Fruit fly (Drosophila melanogaster) whole organism, embryonic: Measurements from ENCODE around the gene CG33796.

Source experiments
- Asciz ChIP-seq: fragments of 200-800 bp; sonication (Bioruptor generic); optimal IDR thresholded peaks from 2 replicates; lab custom pipeline; 2017; ENCODE audit warnings: missing biosample characterization, mild to moderate bottlenecking, missing genetic modification characterization, missing genetic modification reagents
- Atf-2 ChIP-seq: fragments of 200-800 bp; sonication (Bioruptor generic); optimal IDR thresholded peaks from 2 replicates; lab custom pipeline; 2016; ENCODE audit warnings: missing biosample characterization, missing genetic modification characterization
- Atf6 ChIP-seq: fragments of 200-800 bp; sonication (Bioruptor generic); IDR thresholded peaks from 2 replicates; pipeline ENCODE4 v1.3.6; 2022; ENCODE audit warnings: missing biosample characterization, missing genetic modification characterization
- CG13296 ChIP-seq: fragments of 200-800 bp; sonication (Bioruptor generic); optimal IDR thresholded peaks from 3 replicates; lab custom pipeline; 2018; ENCODE audit warnings: missing biosample characterization, mild to moderate bottlenecking, missing genetic modification characterization
- CG15073 ChIP-seq: fragments of 200-800 bp; sonication (Bioruptor generic); optimal IDR thresholded peaks from 2 replicates; lab custom pipeline; 2016; ENCODE audit warnings: missing biosample characterization, missing genetic modification characterization
- CG1529 ChIP-seq: fragments of 200-800 bp; sonication (Bioruptor generic); optimal IDR thresholded peaks from 3 replicates; lab custom pipeline; 2018; ENCODE audit warnings: missing biosample characterization, missing genetic modification characterization
- CG15601 ChIP-seq: fragments of 200-800 bp; sonication (Bioruptor generic); optimal IDR thresholded peaks from 3 replicates; lab custom pipeline; 2019; ENCODE audit warnings: missing biosample characterization, mild to moderate bottlenecking, missing genetic modification characterization, moderate library complexity
- CG18262 ChIP-seq: fragments of 200-800 bp; optimal IDR thresholded peaks from 3 replicates; lab custom pipeline; 2019; ENCODE audit warnings: missing biosample characterization, mild to moderate bottlenecking, missing genetic modification characterization, moderate library complexity
- CG2712 ChIP-seq: fragments of 200-800 bp; optimal IDR thresholded peaks from 3 replicates; lab custom pipeline; 2019; ENCODE audit warnings: missing biosample characterization, mild to moderate bottlenecking, missing genetic modification characterization, moderate library complexity
- CG30403 ChIP-seq: fragments of 200-800 bp; sonication (Bioruptor generic); optimal IDR thresholded peaks from 3 replicates; lab custom pipeline; 2016; ENCODE audit warnings: missing biosample characterization, missing genetic modification characterization
- CG31388 ChIP-seq: fragments of 200-800 bp; sonication (Bioruptor generic); optimal IDR thresholded peaks from 2 replicates; lab custom pipeline; 2016; ENCODE audit warnings: missing biosample characterization, missing genetic modification characterization
- CG33557 ChIP-seq: fragments of 200-800 bp; sonication (Bioruptor generic); optimal IDR thresholded peaks from 2 replicates; lab custom pipeline; 2019; ENCODE audit warnings: missing biosample characterization, mild to moderate bottlenecking, missing genetic modification characterization, moderate library complexity
- CG4328 ChIP-seq: fragments of 200-800 bp; sonication (Bioruptor generic); optimal IDR thresholded peaks from 3 replicates; lab custom pipeline; 2017; ENCODE audit warnings: missing biosample characterization, missing genetic modification reagents, missing genetic modification characterization
- CoRest ChIP-seq: fragments of 200-800 bp; sonication (Bioruptor generic); optimal IDR thresholded peaks from 3 replicates; lab custom pipeline; 2018; ENCODE audit warnings: missing biosample characterization, mild to moderate bottlenecking, missing genetic modification characterization, moderate library complexity
- D19A ChIP-seq: fragments of 200-800 bp; optimal IDR thresholded peaks from 3 replicates; lab custom pipeline; 2019; ENCODE audit warnings: missing biosample characterization, mild to moderate bottlenecking, missing genetic modification characterization, moderate library complexity
- Dbx ChIP-seq: fragments of 200-800 bp; sonication (Bioruptor generic); IDR thresholded peaks from 3 replicates; pipeline ENCODE4 v1.3.6; 2022; ENCODE audit warnings: missing biosample characterization, missing genetic modification characterization
- Dip3 ChIP-seq: fragments of 200-800 bp; sonication (Bioruptor generic); optimal IDR thresholded peaks from 3 replicates; lab custom pipeline; 2016; ENCODE audit warnings: missing biosample characterization, missing genetic modification characterization
- H15 ChIP-seq: fragments of 200-800 bp; sonication (Bioruptor generic); IDR thresholded peaks from 3 replicates; pipeline ENCODE4 v1.3.6; 2022; ENCODE audit warnings: missing biosample characterization, missing genetic modification characterization
- Hr39 ChIP-seq: fragments of >200 bp; optimal IDR thresholded peaks from 2 replicates; lab custom pipeline; 2017
- Med ChIP-seq: fragments of 200-800 bp; sonication (Bioruptor generic); peaks from one replicate; lab custom pipeline; 2016; ENCODE audit warnings: missing biosample characterization, missing genetic modification characterization, mild to moderate bottlenecking, inconsistent platforms, moderate library complexity
- Nf-YB ChIP-seq: fragments of 200-800 bp; sonication (Bioruptor generic); optimal IDR thresholded peaks from 3 replicates; lab custom pipeline; 2019; ENCODE audit warnings: missing biosample characterization, mild to moderate bottlenecking, missing genetic modification characterization, moderate library complexity
- Spps ChIP-seq: fragments of 200-800 bp; sonication (Bioruptor generic); optimal IDR thresholded peaks from 2 replicates; lab custom pipeline; 2018; ENCODE audit warnings: missing biosample characterization, mild to moderate bottlenecking, missing genetic modification characterization
- Sry-β ChIP-seq: fragments of 200-800 bp; sonication (Bioruptor generic); optimal IDR thresholded peaks from 2 replicates; lab custom pipeline; 2018; ENCODE audit warnings: missing biosample characterization, mild to moderate bottlenecking, missing genetic modification characterization, moderate library complexity
- al ChIP-seq: fragments of 200-800 bp; sonication (Bioruptor generic); IDR thresholded peaks from 2 replicates; pipeline ENCODE4 v1.3.6; 2022; ENCODE audit warnings: missing biosample characterization, missing genetic modification characterization
- bsh ChIP-seq, 2 experiments: fragments of 200-800 bp; sonication (Bioruptor generic); optimal IDR thresholded peaks; 2 replicates each; lab custom pipeline; 2017 to 2018; ENCODE audit warnings: mild to moderate bottlenecking in 2 of 2, missing biosample characterization in 2 of 2, missing genetic modification characterization in 2 of 2, moderate library complexity in 1 of 2
- caup ChIP-seq: fragments of 200-800 bp; sonication (Bioruptor generic); optimal IDR thresholded peaks from 3 replicates; lab custom pipeline; 2017; ENCODE audit warnings: missing biosample characterization, mild to moderate bottlenecking, missing genetic modification characterization, moderate library complexity; ENCODE audit not compliant: severe bottlenecking
- chif ChIP-seq, 2 experiments: fragments of 200-800 bp; sonication (Bioruptor generic); optimal IDR thresholded peaks; 3 replicates each; lab custom pipeline; 2016; ENCODE audit warnings: missing biosample characterization in 2 of 2, missing genetic modification characterization in 2 of 2
- corto ChIP-seq: fragments of 200-800 bp; sonication (Bioruptor generic); optimal IDR thresholded peaks from 2 replicates; lab custom pipeline; 2016; ENCODE audit warnings: missing biosample characterization, mild to moderate bottlenecking, missing genetic modification characterization, moderate library complexity
- cwo ChIP-seq: fragments of 200-800 bp; sonication (Bioruptor generic); optimal IDR thresholded peaks from 3 replicates; lab custom pipeline; 2017; ENCODE audit warnings: missing biosample characterization, missing genetic modification characterization, mild to moderate bottlenecking, moderate library complexity, missing genetic modification reagents
- fd102C ChIP-seq: fragments of 200-800 bp; sonication (Bioruptor generic); optimal IDR thresholded peaks from 2 replicates; lab custom pipeline; 2018; ENCODE audit warnings: missing biosample characterization, mild to moderate bottlenecking, missing genetic modification characterization, moderate library complexity
- gsb-n ChIP-seq: fragments of 200-800 bp; sonication (Bioruptor generic); optimal IDR thresholded peaks from 3 replicates; lab custom pipeline; 2018; ENCODE audit warnings: missing biosample characterization, mild to moderate bottlenecking, missing genetic modification characterization
- gt ChIP-seq: fragments of 200-800 bp; sonication (Bioruptor generic); IDR thresholded peaks from 2 replicates; pipeline ENCODE4 v1.3.6; 2022; ENCODE audit warnings: missing biosample characterization, missing genetic modification characterization
- jing ChIP-seq: fragments of 200-800 bp; sonication (Bioruptor generic); optimal IDR thresholded peaks from 2 replicates; lab custom pipeline; 2018; ENCODE audit warnings: missing biosample characterization, mild to moderate bottlenecking, missing genetic modification characterization
- ken ChIP-seq: fragments of 200-800 bp; sonication (Bioruptor generic); IDR thresholded peaks from 3 replicates; pipeline ENCODE4 v1.3.6; 2022; ENCODE audit warnings: missing biosample characterization, missing genetic modification characterization
- lbe ChIP-seq: fragments of 200-800 bp; sonication (Bioruptor generic); optimal IDR thresholded peaks from 2 replicates; lab custom pipeline; 2016; ENCODE audit warnings: missing biosample characterization, mild to moderate bottlenecking, missing genetic modification characterization
- nom ChIP-seq: fragments of 200-800 bp; sonication (Bioruptor generic); optimal IDR thresholded peaks from 2 replicates; lab custom pipeline; 2017; ENCODE audit warnings: missing biosample characterization, missing genetic modification characterization, mild to moderate bottlenecking, moderate library complexity, missing genetic modification reagents
- odd ChIP-seq: fragments of 200-800 bp; sonication (Bioruptor generic); optimal IDR thresholded peaks from 2 replicates; lab custom pipeline; 2017; ENCODE audit warnings: missing biosample characterization, mild to moderate bottlenecking, missing genetic modification characterization
- pnt ChIP-seq: fragments of 200-800 bp; sonication (Bioruptor generic); optimal IDR thresholded peaks from 3 replicates; lab custom pipeline; 2016; ENCODE audit warnings: missing biosample characterization, missing genetic modification characterization
- prd ChIP-seq, 3 experiments: fragments of >200 bp in 2 of 3; fragments of 200-800 bp in 1 of 3; sonication (Bioruptor generic) in 1 of 3; optimal IDR thresholded peaks in 2 of 3; IDR thresholded peaks in 1 of 3; 2 replicates in 2 of 3; 3 replicates in 1 of 3; pipeline versions ENCODE4 v1.3.6 to Lab custom; 2017 to 2022; ENCODE audit warnings: missing biosample characterization in 1 of 3, missing genetic modification characterization in 1 of 3
- vvl ChIP-seq: fragments of 200-800 bp; sonication (Bioruptor generic); IDR thresholded peaks from 2 replicates; pipeline ENCODE4 v1.3.6; 2022; ENCODE audit warnings: missing biosample characterization, missing genetic modification characterization
- zfh1 ChIP-seq: fragments of 200-800 bp; sonication (Bioruptor generic); IDR thresholded peaks from 3 replicates; pipeline ENCODE4 v1.3.6; 2022; ENCODE audit warnings: missing biosample characterization, missing genetic modification characterization

CG33796 gene

DNA sequence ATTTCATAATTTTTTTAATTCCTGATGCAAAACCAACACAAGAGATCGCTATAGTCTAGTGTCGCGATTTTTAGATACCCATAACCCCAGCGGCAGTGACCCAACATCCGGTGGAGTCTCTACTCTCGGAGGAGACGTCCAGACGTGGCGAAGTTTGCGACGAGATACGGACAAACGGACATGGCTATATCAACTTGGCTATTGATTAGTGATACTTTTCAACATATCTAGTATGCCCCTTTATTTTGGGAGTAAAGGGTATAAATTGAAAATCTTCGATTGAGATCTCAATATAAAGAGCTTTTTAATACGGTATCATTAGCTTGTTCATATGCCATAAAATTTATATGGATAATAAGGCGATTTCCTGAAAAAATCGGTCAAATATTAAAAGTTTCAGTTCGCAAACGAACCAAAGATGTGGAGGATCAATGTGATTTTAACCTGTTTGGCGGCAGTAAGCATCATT is 27.6 kb upstream of the CG33796 start, which contains the start of gene CG33687 (continued):
- no peak for TF ChIP-seq CG30403 (GFP tag; lab: Kevin White, UChicago)

DNA sequence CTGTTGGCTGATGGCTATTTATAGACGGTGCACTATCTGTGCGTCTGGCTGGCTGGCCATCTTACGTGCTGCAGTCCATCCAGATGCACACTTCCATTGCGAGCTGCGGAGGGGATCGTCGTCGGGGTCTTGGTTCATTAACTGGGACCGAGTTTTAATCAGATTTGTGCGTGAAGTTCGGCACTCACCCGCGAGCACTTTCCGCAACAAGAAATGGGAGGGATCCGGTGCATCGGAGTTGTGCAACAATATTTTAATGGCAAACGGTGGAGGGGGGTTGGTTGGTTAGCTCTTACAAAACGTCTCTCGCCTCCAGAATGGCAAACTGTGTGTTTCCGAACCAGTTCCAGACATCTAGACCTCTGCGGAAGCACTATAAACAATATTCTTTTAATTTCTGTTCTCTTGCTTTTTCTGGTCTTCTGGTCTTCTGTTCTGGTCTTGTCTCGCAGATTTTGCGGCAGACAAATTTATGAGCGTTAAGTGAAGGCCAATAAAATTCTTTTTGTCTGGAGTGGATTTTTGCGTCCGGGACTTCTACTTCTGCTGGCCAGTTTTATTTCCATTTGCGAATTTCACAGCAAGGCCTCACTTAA is 26.8 kb upstream of the CG33796 start:
- TF ChIP-seq al (GFP tag; lab: Robert Waterston, UW) (0 out of 2 replicates have a peak, but pooled peaks have one; percentile 13), nom (GFP tag; lab: Kevin White, UChicago) (peak; percentile 38), gt (no peak), ken (GFP tag; lab: Robert Waterston, UW) (no peak), Hr39 (lab: Kevin White, UChicago) (no peak), Dbx (GFP tag; lab: Robert Waterston, UW) (no peak)
- TF ChIP-seq, all 482 proteins: peak for 2

DNA sequence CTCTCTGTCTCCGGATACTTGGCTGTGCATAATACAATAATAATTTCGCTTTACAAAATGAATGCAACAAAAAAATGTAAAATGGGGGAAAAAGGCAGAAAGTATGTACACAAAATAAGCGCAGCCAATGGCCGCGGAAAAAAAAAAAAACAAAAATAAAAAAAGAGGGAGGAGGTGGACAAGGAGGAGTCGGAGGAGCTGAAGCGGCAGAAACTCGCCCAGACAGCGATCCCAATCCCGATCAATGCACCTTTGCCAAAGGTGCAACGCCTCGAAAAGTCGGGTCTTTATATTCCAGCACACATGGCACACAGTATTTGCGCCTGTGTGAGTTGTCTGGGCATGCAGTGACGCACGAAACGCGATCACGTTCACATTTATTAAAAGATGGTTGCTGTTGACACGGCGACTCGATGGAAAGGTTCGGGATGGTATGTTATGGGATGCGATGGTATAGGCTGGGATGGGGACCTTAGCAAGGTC is 25.6 kb upstream of the CG33796 start:
- TF ChIP-seq Atf6 (GFP tag; lab: Robert Waterston, UW) (no peak), lbe (GFP tag; lab: Kevin White, UChicago) (peak; percentile 81), Atf-2 (GFP tag; lab: Kevin White, UChicago) (no peak), nom (GFP tag; lab: Kevin White, UChicago) (peak; percentile 75), CoRest (tag; lab: Kevin White, UChicago) (no peak), Med (GFP tag; lab: Kevin White, UChicago) (no peak), CG4328 (GFP tag; lab: Kevin White, UChicago) (no peak), pnt (GFP tag; lab: Kevin White, UChicago) (no peak), cwo (GFP tag; lab: Kevin White, UChicago) (no peak), zfh1 (0 out of 3 replicates have a peak, but pooled peaks have one; percentile 30), CG15073 (GFP tag; lab: Kevin White, UChicago) (no peak), jing (GFP tag; lab: Kevin White, UChicago) (no peak), bsh (GFP tag; optimal IDR thresholded peaks at IDR 0.05; lab: Kevin White, UChicago) (peak in 1 of 2 experiments; percentile 20), corto (peak; percentile 60)

DNA sequence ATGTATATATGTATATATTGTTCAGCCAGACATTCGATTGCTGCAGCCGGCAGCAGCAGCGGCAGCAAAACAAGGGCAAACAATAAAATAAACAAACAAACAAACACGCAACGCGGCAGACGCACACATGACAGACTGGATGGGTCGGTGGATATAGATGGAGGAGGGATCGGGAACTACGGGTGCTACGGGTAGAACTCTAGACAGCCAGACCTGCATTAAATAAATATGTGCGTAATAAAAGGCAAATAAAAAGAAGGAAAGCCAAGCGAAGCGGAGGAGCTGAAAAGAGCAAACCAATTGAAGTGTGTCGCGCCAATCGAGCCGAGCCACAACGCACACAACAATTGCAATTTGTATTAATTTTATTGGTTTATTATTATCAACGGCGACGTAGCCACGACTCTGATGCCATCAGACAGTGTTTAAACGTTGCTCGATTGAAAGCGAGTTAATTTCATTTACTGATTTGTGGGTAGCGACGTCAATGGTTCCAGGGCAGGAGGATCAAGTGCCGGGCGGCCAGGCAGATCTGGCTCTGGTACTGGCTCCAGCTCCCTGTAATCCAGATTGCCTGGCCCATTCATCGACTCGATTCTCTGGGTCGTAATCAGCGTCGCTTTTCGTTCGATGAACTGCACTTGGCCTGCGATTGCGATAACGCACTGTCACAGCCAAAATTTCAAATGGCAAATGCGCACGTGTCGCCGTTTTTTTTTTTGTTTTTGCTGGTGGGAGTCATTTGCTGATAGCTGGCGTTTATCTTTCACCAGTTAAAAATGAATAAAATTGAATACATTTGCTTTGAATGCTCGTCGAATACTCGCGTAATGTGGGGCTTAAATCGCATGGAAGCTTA is 24.2 kb upstream of the CG33796 start:
- TF ChIP-seq Spps (tag; lab: Kevin White, UChicago) (peak; percentile 52), gsb-n (tag; lab: Kevin White, UChicago) (peak; percentile 59), CG1529 (GFP tag; lab: Kevin White, UChicago) (peak; percentile 53), cwo (GFP tag; lab: Kevin White, UChicago) (peak; percentile 64), Nf-YB (GFP tag; lab: Kevin White, UChicago) (peak; percentile 24), D19A (tag; lab: Kevin White, UChicago) (peak; percentile 17), odd (GFP tag; lab: Kevin White, UChicago) (peak; percentile 41), CG33557 (GFP tag; lab: Kevin White, UChicago) (peak; percentile 66), vvl (GFP tag; lab: Robert Waterston, UW) (no peak), CG15601 (tag; lab: Kevin White, UChicago) (peak; percentile 66), CG2712 (tag; lab: Kevin White, UChicago) (peak; percentile 23), prd (optimal IDR thresholded peaks at IDR 0.05; lab: Kevin White, UChicago) (no peak), prd (GFP tag; IDR thresholded peaks at IDR 0.05; lab: Robert Waterston, UW) (no peak), fd102C (GFP tag; lab: Kevin White, UChicago) (peak; percentile 40), bsh (GFP tag; optimal IDR thresholded peaks at IDR 0.05; lab: Kevin White, UChicago) (peak; percentile 63 to 65), Dip3 (GFP tag; lab: Kevin White, UChicago) (no peak), chif (GFP tag; optimal IDR thresholded peaks at IDR 0.05; lab: Kevin White, UChicago) (peak in 1 of 2 experiments; percentile 16), CG18262 (tag; lab: Kevin White, UChicago) (peak; percentile 36), CG31388 (no peak), caup (GFP tag; lab: Kevin White, UChicago) (no peak), gt (no peak), H15 (GFP tag; lab: Robert Waterston, UW) (no peak), CG13296 (GFP tag; lab: Kevin White, UChicago) (no peak), Asciz (GFP tag; lab: Kevin White, UChicago) (peak; percentile 48), Sry-β (GFP tag; lab: Kevin White, UChicago) (peak; percentile 36)
